Worm (Caenorhabditis elegans) whole organism, late embryonic: ENCODE data around the gene ppm-1.H.

Source experiments
- F13H6.1 ChIP-seq: sonication (generic microtip); optimal IDR thresholded peaks from 2 replicates; lab custom pipeline; 2016; ENCODE audit warnings: missing genetic modification characterization, missing compliant biosample characterization
- Y22D7AL.16 ChIP-seq: sonication (generic microtip); optimal IDR thresholded peaks from 2 replicates; lab custom pipeline; 2016; ENCODE audit warnings: missing genetic modification characterization, missing compliant biosample characterization
- ceh-22 ChIP-seq: sonication (generic microtip); optimal IDR thresholded peaks from 2 replicates; lab custom pipeline; 2017; ENCODE audit warnings: missing biosample characterization, missing genetic modification characterization
- gmeb-2 ChIP-seq: sonication (generic microtip); optimal IDR thresholded peaks from 2 replicates; lab custom pipeline; 2016; ENCODE audit warnings: missing genetic modification characterization, inconsistent platforms, missing compliant biosample characterization
- lin-11 ChIP-seq: fragments of 200-800 bp; sonication (Bioruptor generic); optimal IDR thresholded peaks from 2 replicates; lab custom pipeline; 2018; ENCODE audit warnings: mild to moderate bottlenecking, missing genetic modification characterization, missing compliant biosample characterization
- nfya-1 ChIP-seq: sonication (generic microtip); optimal IDR thresholded peaks from 2 replicates; lab custom pipeline; 2017; ENCODE audit warnings: missing genetic modification characterization, mild to moderate bottlenecking, missing compliant biosample characterization, antibody characterized with exemption, moderate library complexity
- nhr-11 ChIP-seq: fragments of 150-350 bp; optimal IDR thresholded peaks from 2 replicates; lab custom pipeline; 2014; ENCODE audit warnings: missing biosample characterization, missing genetic modification characterization
- pha-4 ChIP-seq: fragments of 150-350 bp; optimal IDR thresholded peaks from 2 replicates; lab custom pipeline; 2018; ENCODE audit warnings: missing biosample characterization, missing genetic modification reagents, missing genetic modification characterization

DNA sequence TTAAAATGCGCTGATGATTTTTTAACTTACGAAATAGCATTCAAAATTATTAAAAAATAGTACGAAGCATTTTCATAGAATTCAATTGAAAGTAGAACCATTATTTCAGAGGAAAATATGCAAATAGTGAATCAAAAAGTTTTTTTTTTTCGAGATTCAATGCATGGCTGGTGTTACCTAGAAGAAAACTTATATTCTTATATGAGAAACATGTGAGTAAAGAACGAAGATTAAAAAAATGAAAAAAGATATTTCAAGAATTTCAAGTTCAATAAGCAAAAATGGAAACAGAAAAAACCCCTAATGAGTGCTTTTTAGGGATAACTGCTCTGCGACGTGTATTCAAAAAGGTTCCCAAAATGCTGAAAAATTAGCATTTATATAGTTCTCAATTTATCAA, 32.1 kb downstream of the ppm-1.H start, which contains the start of gene sre-16:
- TF ChIP-seq ceh-22 (tag; lab: Kevin White, UChicago) (no peak), F13H6.1 (tag; lab: Kevin White, UChicago) (no peak), lin-11 (tag; lab: Kevin White, UChicago) (no peak), nhr-11 (tag; lab: Kevin White, UChicago) (no peak), pha-4 (tag; lab: Kevin White, UChicago) (no peak), nfya-1 (tag; lab: Kevin White, UChicago) (no peak), gmeb-2 (no peak), Y22D7AL.16 (tag; lab: Kevin White, UChicago) (no peak)
